Worm (Caenorhabditis elegans): ENCODE results near the gene tsen-2.
"Not testable (repeated sequence)": the region's sequence is repeated elsewhere in the genome, so short reads cannot be mapped to it uniquely, and the experiment has no call there.

DNA sequence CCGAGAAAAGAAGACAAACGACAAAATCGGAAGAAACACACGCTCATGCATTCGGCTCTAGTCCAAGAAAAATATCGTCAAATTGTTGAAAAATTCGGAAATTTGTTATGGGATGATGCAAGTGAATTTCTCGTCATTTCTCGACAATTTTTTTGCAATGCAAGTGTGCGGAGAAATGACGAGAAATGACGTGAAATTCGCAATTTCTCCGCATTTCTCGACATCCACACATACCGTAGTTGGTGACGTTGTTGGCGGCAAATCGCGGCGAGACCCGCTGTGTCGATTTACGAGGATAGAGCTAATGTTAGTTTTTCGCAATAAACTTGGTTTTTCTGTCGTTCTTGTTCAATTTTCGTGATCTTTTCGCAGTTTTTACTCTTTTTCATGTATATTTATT lies 41.2 kb upstream of the tsen-2 start:
- not testable (repeated sequence) for TF ChIP-seq nhr-12 (tag; optimal IDR thresholded peaks at IDR 0.05); pqm-1 (tag; optimal IDR thresholded peaks at IDR 0.05); nhr-237 (tag; optimal IDR thresholded peaks at IDR 0.05); unc-62 (GFP tag; optimal IDR thresholded peaks at IDR 0.05); elt-3 (tag; optimal IDR thresholded peaks at IDR 0.05); elt-2 (tag; optimal IDR thresholded peaks at IDR 0.05); lin-13 (GFP tag; optimal IDR thresholded peaks at IDR 0.05); nhr-20 (tag; optimal IDR thresholded peaks at IDR 0.05); egl-27 (tag; optimal IDR thresholded peaks at IDR 0.05); lin-14 (GFP tag; optimal IDR thresholded peaks at IDR 0.05)

All from whole organism, L1 larva.